Worm (Caenorhabditis elegans) whole organism, late embryonic: Measurements from ENCODE around the gene lgc-40.

Experiments used
- C38D4.7 ChIP-seq: fragments of 200-800 bp; sonication (Bioruptor generic); optimal IDR thresholded peaks from 2 replicates; lab custom pipeline; 2018; ENCODE audit warnings: mild to moderate bottlenecking, missing genetic modification characterization, moderate library complexity, missing compliant biosample characterization
- ama-1 ChIP-seq: fragments of 150-350 bp; optimal IDR thresholded peaks from 2 replicates; lab custom pipeline; 2014
- hlh-30 ChIP-seq: sonication (generic microtip); optimal IDR thresholded peaks from 2 replicates; lab custom pipeline; 2017; ENCODE audit warnings: antibody characterized with exemption, missing genetic modification characterization, missing compliant biosample characterization; ENCODE audit not compliant: insufficient read depth
- nhr-11 ChIP-seq: fragments of 150-350 bp; optimal IDR thresholded peaks from 2 replicates; lab custom pipeline; 2014; ENCODE audit warnings: missing biosample characterization, missing genetic modification characterization
- ref-2 ChIP-seq: sonication (generic microtip); optimal IDR thresholded peaks from 2 replicates; lab custom pipeline; 2016; ENCODE audit warnings: missing genetic modification characterization, missing compliant biosample characterization
- tbx-2 ChIP-seq: sonication (generic microtip); optimal IDR thresholded peaks from 2 replicates; lab custom pipeline; 2016; ENCODE audit warnings: missing genetic modification characterization, missing compliant biosample characterization
- zip-5 ChIP-seq: sonication (generic microtip); optimal IDR thresholded peaks from 2 replicates; lab custom pipeline; 2016; ENCODE audit warnings: missing genetic modification characterization, missing compliant biosample characterization

DNA sequence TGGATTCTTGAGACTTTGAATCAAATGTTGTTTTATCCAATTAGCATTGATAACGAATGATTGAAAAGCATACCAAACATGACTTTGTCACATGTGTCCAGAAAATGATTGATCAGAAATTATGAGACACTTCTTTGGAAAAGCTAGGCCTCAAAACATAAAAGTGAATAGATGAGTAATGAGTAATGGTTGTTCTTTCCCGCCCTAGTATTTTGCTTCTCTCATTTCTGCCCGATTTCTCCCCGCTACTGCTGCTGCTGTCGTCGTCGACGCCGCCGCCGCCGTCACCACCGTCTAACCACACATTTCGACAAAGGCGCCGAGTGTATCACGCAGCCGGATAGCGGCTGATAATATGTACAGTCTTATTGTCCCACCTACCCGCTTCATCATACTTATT lies 25.6 kb downstream of the lgc-40 start, which contains the start of gene F47G3.1:
- TF ChIP-seq tbx-2 (tag; lab: Kevin White, UChicago) (no peak), hlh-30 (no peak), C38D4.7 (no peak), ref-2 (no peak), zip-5 (tag; lab: Kevin White, UChicago) (no peak), nhr-11 (no peak), ama-1 (lab: Kevin White, UChicago) (no peak)
